Worm (Caenorhabditis elegans) whole organism, L4 larva: Measurements from ENCODE around the gene toe-1.

Source experiments
- F49E8.2 ChIP-seq: sonication (generic microtip); optimal IDR thresholded peaks from 2 replicates; lab custom pipeline; 2016; ENCODE audit warnings: missing compliant biosample characterization, mild to moderate bottlenecking, missing genetic modification characterization, borderline replicate concordance
- T20F7.1 ChIP-seq: fragments of 200-800 bp; sonication (Bioruptor generic); optimal IDR thresholded peaks from 2 replicates; lab custom pipeline; 2018; ENCODE audit warnings: mild to moderate bottlenecking, missing genetic modification characterization, missing compliant biosample characterization
- Y48G9A.11 ChIP-seq: fragments of 200-800 bp; sonication (Bioruptor generic); IDR thresholded peaks from 2 replicates; pipeline ENCODE4 v1.3.6; 2022; ENCODE audit warnings: missing genetic modification reagents, missing genetic modification characterization, missing compliant biosample characterization
- Y5F2A.4 ChIP-seq: fragments of 200-800 bp; sonication (Bioruptor generic); optimal IDR thresholded peaks from 2 replicates; lab custom pipeline; 2018; ENCODE audit warnings: mild to moderate bottlenecking, missing genetic modification characterization, missing compliant biosample characterization
- aly-2 ChIP-seq: sonication (generic microtip); optimal IDR thresholded peaks from 2 replicates; lab custom pipeline; 2018; ENCODE audit warnings: missing biosample characterization, missing genetic modification characterization
- attf-4 ChIP-seq: sonication (generic microtip); optimal IDR thresholded peaks from 3 replicates; lab custom pipeline; 2017; ENCODE audit warnings: missing biosample characterization, missing genetic modification characterization
- ceh-20 ChIP-seq: fragments of 200-800 bp; sonication (Bioruptor generic); IDR thresholded peaks from 2 replicates; pipeline ENCODE4 v1.3.6; 2022; ENCODE audit warnings: missing genetic modification reagents, missing genetic modification characterization, missing compliant biosample characterization
- ceh-28 ChIP-seq: fragments of 150-350 bp; optimal IDR thresholded peaks from 2 replicates; lab custom pipeline; 2014; ENCODE audit warnings: missing biosample characterization, missing genetic modification reagents, missing genetic modification characterization
- ceh-32 ChIP-seq: sonication (generic microtip); optimal IDR thresholded peaks from 2 replicates; lab custom pipeline; 2016; ENCODE audit warnings: mild to moderate bottlenecking, missing genetic modification characterization, missing compliant biosample characterization; ENCODE audit not compliant: poor library complexity
- daf-19 ChIP-seq: fragments of 200-800 bp; sonication (Bioruptor generic); conservative IDR thresholded peaks from 2 replicates; pipeline ENCODE4 v1.3.6; 2022; ENCODE audit warnings: missing genetic modification characterization, missing compliant biosample characterization
- daf-8 ChIP-seq: fragments of 200-800 bp; sonication (Bioruptor generic); IDR thresholded peaks from 2 replicates; pipeline ENCODE4 v1.3.6; 2022; ENCODE audit warnings: missing genetic modification characterization, missing compliant biosample characterization
- dmd-6 ChIP-seq: fragments of 200-800 bp; sonication (Bioruptor generic); IDR thresholded peaks from 2 replicates; pipeline ENCODE4 v1.3.6; 2022; ENCODE audit warnings: missing genetic modification reagents, missing genetic modification characterization, missing compliant biosample characterization
- dmd-8 ChIP-seq: fragments of 200-800 bp; sonication (Bioruptor generic); IDR thresholded peaks from 2 replicates; pipeline ENCODE4 v1.3.6; 2022; ENCODE audit warnings: missing genetic modification characterization, missing compliant biosample characterization
- dpl-1 ChIP-seq: fragments of 150-350 bp; optimal IDR thresholded peaks from 2 replicates; lab custom pipeline; 2014; ENCODE audit warnings: missing biosample characterization, missing genetic modification reagents, missing genetic modification characterization
- egl-27 ChIP-seq: sonication (generic microtip); optimal IDR thresholded peaks from 3 replicates; lab custom pipeline; 2017; ENCODE audit warnings: missing biosample characterization, missing genetic modification reagents, missing genetic modification characterization
- hif-1 ChIP-seq, 2 experiments: sonication (generic microtip); optimal IDR thresholded peaks; 2 replicates each; lab custom pipeline; 2016 to 2017; ENCODE audit warnings: missing compliant biosample characterization in 2 of 2, missing genetic modification characterization in 2 of 2, missing genetic modification reagents in 2 of 2, missing genotype in 2 of 2, mild to moderate bottlenecking in 1 of 2
- hlh-30 ChIP-seq: sonication (generic microtip); optimal IDR thresholded peaks from 2 replicates; lab custom pipeline; 2017; ENCODE audit warnings: antibody characterized with exemption, mild to moderate bottlenecking, missing genetic modification characterization, missing compliant biosample characterization; ENCODE audit not compliant: insufficient read depth
- jun-1 ChIP-seq: fragments of 150-350 bp; optimal IDR thresholded peaks from 2 replicates; lab custom pipeline; 2014; ENCODE audit warnings: missing biosample characterization, missing genetic modification reagents, missing genetic modification characterization
- lin-1 ChIP-seq: fragments of 200-800 bp; sonication (Bioruptor generic); IDR thresholded peaks from 2 replicates; pipeline ENCODE4 v1.3.6; 2022; ENCODE audit warnings: missing genetic modification reagents, missing genetic modification characterization, missing compliant biosample characterization
- lin-15B ChIP-seq: fragments of 150-350 bp; sonication (generic microtip); optimal IDR thresholded peaks from 3 replicates; lab custom pipeline; 2014; ENCODE audit warnings: missing biosample characterization, missing genetic modification characterization
- lin-29 ChIP-seq: fragments of 200-800 bp; sonication (Bioruptor generic); IDR thresholded peaks from 2 replicates; pipeline ENCODE4 v1.3.6; 2022; ENCODE audit warnings: missing genetic modification reagents, missing genetic modification characterization, missing compliant biosample characterization
- lin-38 ChIP-seq: fragments of 200-800 bp; sonication (Bioruptor generic); IDR thresholded peaks from 2 replicates; pipeline ENCODE4 v1.3.6; 2022; ENCODE audit warnings: missing genetic modification reagents, missing genetic modification characterization, missing compliant biosample characterization
- mes-2 ChIP-seq: sonication (generic microtip); optimal IDR thresholded peaks from 2 replicates; lab custom pipeline; 2016; ENCODE audit warnings: missing genotype, mild to moderate bottlenecking, missing genetic modification characterization, missing compliant biosample characterization; ENCODE audit not compliant: poor library complexity, severe bottlenecking
- mxl-3 ChIP-seq: fragments of 200-800 bp; sonication (Bioruptor generic); optimal IDR thresholded peaks from 2 replicates; lab custom pipeline; 2018; ENCODE audit warnings: mild to moderate bottlenecking, missing genetic modification characterization, missing compliant biosample characterization
- nhr-10 ChIP-seq: fragments of 150-350 bp; optimal IDR thresholded peaks from 2 replicates; lab custom pipeline; 2014; ENCODE audit warnings: missing biosample characterization, missing genetic modification characterization
- nhr-25 ChIP-seq: sonication (generic microtip); optimal IDR thresholded peaks from 2 replicates; lab custom pipeline; 2017; ENCODE audit warnings: missing genetic modification characterization, mild to moderate bottlenecking, missing compliant biosample characterization, antibody characterized with exemption, moderate library complexity, borderline replicate concordance; ENCODE audit not compliant: insufficient read depth
- nhr-48 ChIP-seq: sonication (generic microtip); optimal IDR thresholded peaks from 2 replicates; lab custom pipeline; 2016; ENCODE audit warnings: mild to moderate bottlenecking, missing genetic modification characterization, missing compliant biosample characterization
- pha-4 ChIP-seq, 2 experiments: fragments of 150-350 bp in 1 of 2; fragments of 200-800 bp in 1 of 2; sonication (Bioruptor generic) in 1 of 2; IDR thresholded peaks in 1 of 2; optimal IDR thresholded peaks in 1 of 2; 2 replicates each; pipeline versions ENCODE4 v1.3.6 to Lab custom; 2014 to 2022; ENCODE audit warnings: missing genetic modification characterization in 2 of 2, missing genetic modification reagents in 2 of 2, missing biosample characterization in 1 of 2, missing compliant biosample characterization in 1 of 2
- pqm-1 ChIP-seq: sonication (generic microtip); optimal IDR thresholded peaks from 2 replicates; lab custom pipeline; 2017; ENCODE audit warnings: missing biosample characterization, missing genetic modification characterization
- spr-1 ChIP-seq: sonication (generic microtip); optimal IDR thresholded peaks from 2 replicates; lab custom pipeline; 2016; ENCODE audit warnings: mild to moderate bottlenecking, missing genetic modification characterization, missing compliant biosample characterization
- spr-3 ChIP-seq: fragments of 200-800 bp; sonication (Bioruptor generic); optimal IDR thresholded peaks from 2 replicates; lab custom pipeline; 2018; ENCODE audit warnings: mild to moderate bottlenecking, missing genetic modification characterization, missing compliant biosample characterization
- unc-130 ChIP-seq: sonication (generic microtip); optimal IDR thresholded peaks from 2 replicates; lab custom pipeline; 2016; ENCODE audit warnings: missing genetic modification reagents, missing genetic modification characterization, missing compliant biosample characterization
- unc-62 ChIP-seq, 3 experiments: fragments of 150-350 bp in 1 of 3; sonication (generic microtip); optimal IDR thresholded peaks in 2 of 3; peaks in 1 of 3; 1 replicate in 1 of 3; 2 replicates in 2 of 3; lab custom pipeline; 2014 to 2017; ENCODE audit warnings: missing biosample characterization in 3 of 3, missing genetic modification characterization in 3 of 3, missing genetic modification reagents in 3 of 3, missing genotype in 1 of 3
- zag-1 ChIP-seq: fragments of 150-350 bp; optimal IDR thresholded peaks from 2 replicates; lab custom pipeline; 2014; ENCODE audit warnings: missing biosample characterization, missing genetic modification characterization
- zfp-2 ChIP-seq: sonication (generic microtip); optimal IDR thresholded peaks from 2 replicates; lab custom pipeline; 2016; ENCODE audit warnings: mild to moderate bottlenecking, missing genetic modification characterization, missing compliant biosample characterization
- zfp-3 ChIP-seq: fragments of 200-800 bp; sonication (Bioruptor generic); conservative IDR thresholded peaks from 2 replicates; pipeline ENCODE4 v1.3.6; 2022; ENCODE audit warnings: missing genetic modification reagents, missing genetic modification characterization, missing compliant biosample characterization

The toe-1 gene

ce11 chrII:4468897-4469459 lies 44.0 kb downstream of the toe-1 start (continued):
- no peak for TF ChIP-seq spr-1 (tag; lab: Kevin White, UChicago)
- TF ChIP-seq lin-1 (GFP tag; lab: Robert Waterston, UW) = no peak
- TF ChIP-seq mes-2 (tag; lab: Kevin White, UChicago) = peak; percentile 31
- TF ChIP-seq pqm-1 (tag; lab: Kevin White, UChicago) = peak; percentile 53
- peak; percentile 54; the same call in 1 of the 2 replicates for TF ChIP-seq dmd-6 (GFP tag; lab: Robert Waterston, UW)
- TF ChIP-seq lin-29 (GFP tag; lab: Robert Waterston, UW) = no peak
- no peak for TF ChIP-seq pha-4 (GFP tag; IDR thresholded peaks at IDR 0.05; lab: Robert Waterston, UW)
- TF ChIP-seq pha-4 (tag; optimal IDR thresholded peaks at IDR 0.05; lab: Kevin White, UChicago) = no peak
- TF ChIP-seq unc-62 (GFP tag; optimal IDR thresholded peaks at IDR 0.05 in 1 of 2; lab: Kevin White, UChicago) = no peak
- no peak for TF ChIP-seq unc-62 (tag; optimal IDR thresholded peaks at IDR 0.05; lab: Kevin White, UChicago)

- TF ChIP-seq daf-19 (GFP tag; lab: Robert Waterston, UW) (no peak), hlh-30 (tag; lab: Kevin White, UChicago) (no peak), mxl-3 (GFP tag; lab: Kevin White, UChicago) (no peak), ceh-32 (no peak), attf-4 (tag; lab: Kevin White, UChicago) (no peak), ceh-28 (tag; lab: Kevin White, UChicago) (no peak), zfp-3 (GFP tag; lab: Robert Waterston, UW) (no peak), daf-8 (GFP tag; lab: Robert Waterston, UW) (no peak), dmd-8 (no peak), jun-1 (no peak), aly-2 (tag; lab: Kevin White, UChicago) (no peak), Y48G9A.11 (GFP tag; lab: Robert Waterston, UW) (0 out of 2 replicates have a peak, but pooled peaks have one; percentile 15), nhr-48 (no peak), egl-27 (no peak), lin-15B (no peak), dmd-6 (GFP tag; lab: Robert Waterston, UW) (no peak), ceh-20 (GFP tag; lab: Robert Waterston, UW) (no peak), nhr-10 (tag; lab: Kevin White, UChicago) (no peak), lin-1 (GFP tag; lab: Robert Waterston, UW) (no peak), zfp-2 (tag; lab: Kevin White, UChicago) (no peak), zag-1 (tag; lab: Kevin White, UChicago) (no peak), unc-130 (GFP tag; lab: Kevin White, UChicago) (peak; percentile 52), unc-62 (GFP tag; optimal IDR thresholded peaks at IDR 0.05 in 1 of 2; lab: Kevin White, UChicago) (no peak), unc-62 (tag; optimal IDR thresholded peaks at IDR 0.05; lab: Kevin White, UChicago) (no peak), lin-38 (GFP tag; lab: Robert Waterston, UW) (peak; percentile 34), nhr-25 (tag; lab: Kevin White, UChicago) (no peak)
These were observed 46.1 kb downstream of the toe-1 start, which contains the start of gene W06B4.1 for ce11 chrII:4470972-4471645. Gene W06B4.1, plus strand, starts transcription at chrII:4471595.

ce11 chrII:4474005-4474655 lies 49.2 kb downstream of the toe-1 start:
- TF ChIP-seq dpl-1 (GFP tag; lab: Kevin White, UChicago) (no peak), F49E8.2 (tag; lab: Kevin White, UChicago) (no peak), hif-1 (tag; optimal IDR thresholded peaks at IDR 0.05; lab: Kevin White, UChicago) (no peak), spr-3 (GFP tag; lab: Kevin White, UChicago) (no peak), Y5F2A.4 (GFP tag; lab: Kevin White, UChicago) (no peak), T20F7.1 (no peak), zfp-3 (GFP tag; lab: Robert Waterston, UW) (no peak)
